Worm (Caenorhabditis elegans) whole organism, mixed stage, embryonic: Measurements from ENCODE around the gene vamp-7.
A peak's percentile ranks its signal among the peaks of the same experiment; 100 is the strongest.

Experiments
- M03D4.4 ChIP-seq: sonication (generic microtip); optimal IDR thresholded peaks from 2 replicates; lab custom pipeline; 2017; ENCODE audit warnings: mild to moderate bottlenecking, missing genetic modification characterization, missing compliant biosample characterization
- bed-3 ChIP-seq: fragments of 200-800 bp; sonication (Bioruptor generic); optimal IDR thresholded peaks from 3 replicates; lab custom pipeline; 2018; ENCODE audit warnings: mild to moderate bottlenecking, missing genetic modification characterization, moderate library complexity, missing compliant biosample characterization
- blmp-1 ChIP-seq: fragments of 150-350 bp; optimal IDR thresholded peaks from 2 replicates; lab custom pipeline; 2014; ENCODE audit warnings: missing biosample characterization, missing genetic modification characterization
- ceh-39 ChIP-seq: fragments of 150-350 bp; optimal IDR thresholded peaks from 2 replicates; lab custom pipeline; 2014; ENCODE audit warnings: missing biosample characterization, missing genetic modification characterization
- ceh-43 ChIP-seq: fragments of 200-800 bp; sonication (Bioruptor generic); optimal IDR thresholded peaks from 2 replicates; lab custom pipeline; 2018; ENCODE audit warnings: mild to moderate bottlenecking, missing genetic modification characterization, moderate library complexity, missing compliant biosample characterization
- ceh-83 ChIP-seq: fragments of 200-800 bp; sonication (Bioruptor generic); optimal IDR thresholded peaks from 2 replicates; lab custom pipeline; 2018; ENCODE audit warnings: mild to moderate bottlenecking, missing genetic modification characterization, missing compliant biosample characterization
- ces-1 ChIP-seq: fragments of 150-350 bp; optimal IDR thresholded peaks from 2 replicates; lab custom pipeline; 2014; ENCODE audit warnings: missing biosample characterization, missing genetic modification reagents, missing genetic modification characterization
- cnd-1 ChIP-seq: fragments of 200-800 bp; sonication (Bioruptor generic); optimal IDR thresholded peaks from 2 replicates; lab custom pipeline; 2018; ENCODE audit warnings: mild to moderate bottlenecking, missing genetic modification characterization, missing compliant biosample characterization
- drap-1 ChIP-seq: fragments of 200-800 bp; sonication (Bioruptor generic); optimal IDR thresholded peaks from 3 replicates; lab custom pipeline; 2018; ENCODE audit warnings: mild to moderate bottlenecking, missing genetic modification characterization, missing compliant biosample characterization
- elt-1 ChIP-seq: sonication (generic microtip); optimal IDR thresholded peaks from 2 replicates; lab custom pipeline; 2017; ENCODE audit warnings: missing genetic modification characterization, mild to moderate bottlenecking, missing compliant biosample characterization, antibody characterized with exemption, moderate library complexity, borderline replicate concordance; ENCODE audit not compliant: insufficient read depth
- elt-3 ChIP-seq: fragments of 150-350 bp; optimal IDR thresholded peaks from 2 replicates; lab custom pipeline; 2014; ENCODE audit warnings: missing biosample characterization, missing genetic modification characterization
- flh-1 ChIP-seq: fragments of 200-800 bp; sonication (Bioruptor generic); optimal IDR thresholded peaks from 2 replicates; lab custom pipeline; 2018; ENCODE audit warnings: mild to moderate bottlenecking, missing genetic modification characterization, moderate library complexity, missing compliant biosample characterization
- ham-2 ChIP-seq: fragments of 200-800 bp; sonication (Bioruptor generic); optimal IDR thresholded peaks from 2 replicates; lab custom pipeline; 2018; ENCODE audit warnings: mild to moderate bottlenecking, missing genetic modification characterization, missing compliant biosample characterization
- hlh-1 ChIP-seq: fragments of 150-350 bp; optimal IDR thresholded peaks from 2 replicates; lab custom pipeline; 2014; ENCODE audit warnings: missing biosample characterization, missing genetic modification reagents, missing genetic modification characterization
- lin-13 ChIP-seq: fragments of 150-350 bp; optimal IDR thresholded peaks from 2 replicates; lab custom pipeline; 2014; ENCODE audit warnings: missing biosample characterization, missing genetic modification characterization
- lin-32 ChIP-seq: fragments of 200-800 bp; sonication (Bioruptor generic); optimal IDR thresholded peaks from 2 replicates; lab custom pipeline; 2018; ENCODE audit warnings: mild to moderate bottlenecking, missing genetic modification characterization, missing compliant biosample characterization
- lsy-2 ChIP-seq: fragments of 150-350 bp; optimal IDR thresholded peaks from 2 replicates; lab custom pipeline; 2014; ENCODE audit warnings: missing biosample characterization, missing genetic modification characterization
- mab-5 ChIP-seq: fragments of 150-350 bp; optimal IDR thresholded peaks from 2 replicates; lab custom pipeline; 2014; ENCODE audit warnings: missing biosample characterization, missing genetic modification characterization
- mep-1 ChIP-seq: fragments of 150-350 bp; optimal IDR thresholded peaks from 2 replicates; lab custom pipeline; 2017; ENCODE audit warnings: missing biosample characterization, missing genetic modification reagents, missing genetic modification characterization, inconsistent platforms
- mls-2 ChIP-seq: sonication (generic microtip); optimal IDR thresholded peaks from 2 replicates; lab custom pipeline; 2016; ENCODE audit warnings: mild to moderate bottlenecking, missing genetic modification characterization, moderate library complexity, missing compliant biosample characterization
- nhr-12 ChIP-seq: fragments of 150-350 bp; optimal IDR thresholded peaks from 2 replicates; lab custom pipeline; 2014; ENCODE audit warnings: missing biosample characterization, missing genetic modification characterization
- nhr-2 ChIP-seq: fragments of 150-350 bp; optimal IDR thresholded peaks from 2 replicates; lab custom pipeline; 2014; ENCODE audit warnings: missing biosample characterization, missing genetic modification characterization
- nhr-237 ChIP-seq: fragments of 150-350 bp; optimal IDR thresholded peaks from 2 replicates; lab custom pipeline; 2014; ENCODE audit warnings: missing biosample characterization, missing genetic modification characterization
- nhr-28 ChIP-seq: fragments of 150-350 bp; optimal IDR thresholded peaks from 2 replicates; lab custom pipeline; 2014; ENCODE audit warnings: missing biosample characterization, missing genetic modification characterization
- nhr-76 ChIP-seq: sonication (generic microtip); optimal IDR thresholded peaks from 2 replicates; lab custom pipeline; 2017; ENCODE audit warnings: missing biosample characterization, missing genetic modification characterization
- pha-4 ChIP-seq: fragments of 150-350 bp; optimal IDR thresholded peaks from 2 replicates; lab custom pipeline; 2018; ENCODE audit warnings: missing biosample characterization, missing genetic modification reagents, missing genetic modification characterization
- sem-2 ChIP-seq: fragments of 200-800 bp; sonication (Bioruptor generic); optimal IDR thresholded peaks from 2 replicates; lab custom pipeline; 2018; ENCODE audit warnings: mild to moderate bottlenecking, missing genetic modification characterization, missing compliant biosample characterization
- snpc-4 ChIP-seq: fragments of 150-350 bp; optimal IDR thresholded peaks from 2 replicates; lab custom pipeline; 2014; ENCODE audit warnings: missing biosample characterization, missing genetic modification characterization
- sptf-1 ChIP-seq: sonication (generic microtip); optimal IDR thresholded peaks from 2 replicates; lab custom pipeline; 2017; ENCODE audit warnings: mild to moderate bottlenecking, missing genetic modification characterization, moderate library complexity, missing compliant biosample characterization
- tbx-8 ChIP-seq: fragments of 200-800 bp; sonication (Bioruptor generic); optimal IDR thresholded peaks from 2 replicates; lab custom pipeline; 2018; ENCODE audit warnings: mild to moderate bottlenecking, missing genetic modification characterization, moderate library complexity, missing compliant biosample characterization
- unc-120 ChIP-seq: sonication (generic microtip); optimal IDR thresholded peaks from 2 replicates; lab custom pipeline; 2017; ENCODE audit warnings: missing genetic modification characterization, missing compliant biosample characterization; ENCODE audit not compliant: poor library complexity, severe bottlenecking
- unc-39 ChIP-seq: fragments of 150-350 bp; optimal IDR thresholded peaks from 2 replicates; lab custom pipeline; 2014; ENCODE audit warnings: missing biosample characterization, missing genetic modification characterization
- unc-62 ChIP-seq: fragments of 150-350 bp; optimal IDR thresholded peaks from 2 replicates; lab custom pipeline; 2014; ENCODE audit warnings: missing biosample characterization, missing genetic modification reagents, missing genetic modification characterization
- zip-8 ChIP-seq: fragments of 150-350 bp; optimal IDR thresholded peaks from 2 replicates; lab custom pipeline; 2014; ENCODE audit warnings: missing biosample characterization, missing genetic modification characterization
- ztf-11 ChIP-seq: fragments of 150-350 bp; optimal IDR thresholded peaks from 2 replicates; lab custom pipeline; 2014; ENCODE audit warnings: missing biosample characterization, missing genetic modification characterization

Gene vamp-7

DNA sequence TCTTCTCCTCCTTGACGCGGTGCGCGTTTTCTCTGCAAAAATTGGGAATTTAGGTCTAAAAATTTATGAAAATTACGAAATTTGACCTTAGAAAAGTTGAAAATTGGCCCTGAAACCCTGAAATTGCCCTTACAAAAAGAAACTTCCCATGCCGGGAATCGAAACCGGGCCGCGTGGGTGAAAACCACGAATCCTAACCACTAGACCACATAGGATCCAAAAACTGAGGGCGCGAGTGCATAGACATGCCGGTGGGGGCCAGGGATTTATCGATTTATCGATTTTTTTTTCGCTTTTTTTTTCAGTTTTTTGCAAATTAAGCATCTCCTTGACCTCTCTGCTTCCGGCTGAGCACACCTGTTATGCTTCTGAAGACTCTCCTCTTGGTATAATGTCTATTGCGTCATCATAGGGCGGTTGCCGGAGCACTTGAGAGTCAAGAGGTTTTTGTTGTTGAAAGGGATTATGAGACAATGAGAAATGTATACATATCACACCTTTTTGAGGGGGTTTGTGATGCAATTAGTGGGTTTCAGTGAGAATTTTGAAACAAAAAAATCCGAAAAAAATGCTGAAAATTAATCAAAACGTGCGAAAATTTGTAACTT, 31.9 kb downstream of the vamp-7 start:
- TF ChIP-seq ztf-11 (tag; lab: Kevin White, UChicago) = no peak
- TF ChIP-seq lsy-2 (tag; lab: Kevin White, UChicago) = no peak
- TF ChIP-seq ceh-39 (tag; lab: Kevin White, UChicago) = no peak
- TF ChIP-seq ham-2 (GFP tag; lab: Kevin White, UChicago) = peak; percentile 35
- TF ChIP-seq M03D4.4 = peak; percentile 52
- TF ChIP-seq snpc-4 (tag; lab: Kevin White, UChicago) = no peak
- peak; percentile 58 for TF ChIP-seq sem-2 (GFP tag; lab: Kevin White, UChicago)
- peak; percentile 49 for TF ChIP-seq unc-120 (tag; lab: Kevin White, UChicago)
- TF ChIP-seq flh-1 (GFP tag; lab: Kevin White, UChicago) = peak; percentile 13
- TF ChIP-seq nhr-76 (tag; lab: Kevin White, UChicago) = no peak
- peak; percentile 19 for TF ChIP-seq lin-32 (GFP tag; lab: Kevin White, UChicago)
- peak; percentile 90 for TF ChIP-seq zip-8
- peak; percentile 50 for TF ChIP-seq bed-3 (GFP tag; lab: Kevin White, UChicago)
- TF ChIP-seq cnd-1 (tag; lab: Kevin White, UChicago) = peak; percentile 11
- no peak for TF ChIP-seq nhr-12
- no peak for TF ChIP-seq lin-13 (tag; lab: Kevin White, UChicago)
- peak; percentile 83 for TF ChIP-seq sptf-1 (tag; lab: Kevin White, UChicago)
- TF ChIP-seq ceh-43 (GFP tag; lab: Kevin White, UChicago) = no peak
- TF ChIP-seq tbx-8 (GFP tag; lab: Kevin White, UChicago) = peak; percentile 7
- peak; percentile 25 for TF ChIP-seq drap-1 (GFP tag; lab: Kevin White, UChicago)
- peak; percentile 72 for TF ChIP-seq ceh-83 (GFP tag; lab: Kevin White, UChicago)
- peak; percentile 90 for TF ChIP-seq nhr-2
- no peak for TF ChIP-seq unc-62 (GFP tag; lab: Kevin White, UChicago)
- peak; percentile 59 for TF ChIP-seq mls-2 (tag; lab: Kevin White, UChicago)
- TF ChIP-seq, all 35 proteins: peak for 15

DNA sequence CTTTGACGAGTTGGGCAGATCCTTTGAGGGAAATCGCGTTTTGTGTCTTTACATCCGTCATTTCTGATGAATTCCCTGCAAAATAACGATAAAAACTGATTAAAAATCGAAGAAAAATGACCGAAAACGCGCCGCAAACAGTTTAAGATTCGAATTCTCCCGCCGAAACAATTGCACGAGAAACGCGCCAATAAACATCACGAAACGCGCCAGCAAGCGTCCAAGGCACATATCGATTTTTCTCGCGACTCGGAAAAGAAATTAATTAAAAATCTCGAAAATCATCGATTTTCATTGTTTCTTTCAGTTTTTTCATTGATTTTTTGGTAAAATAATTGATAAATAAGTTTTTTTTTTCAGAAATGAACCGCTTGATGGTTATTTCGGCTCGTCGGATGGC, 33.1 kb downstream of the vamp-7 start, which contains the start of the genes mdf-2 and nduv-3:
TSS of gene mdf-2 (minus strand) at position 176 of the 400 bp plus-strand sequence.
TSS of gene nduv-3 (plus strand) at position 361 of the 400 bp plus-strand sequence.
- TF ChIP-seq ceh-83 (GFP tag; lab: Kevin White, UChicago) (no peak), sem-2 (GFP tag; lab: Kevin White, UChicago) (no peak), nhr-12 (no peak), snpc-4 (tag; lab: Kevin White, UChicago) (no peak), flh-1 (GFP tag; lab: Kevin White, UChicago) (no peak), unc-62 (GFP tag; lab: Kevin White, UChicago) (no peak), mep-1 (tag; lab: Kevin White, UChicago) (peak; percentile 61), nhr-28 (no peak), cnd-1 (tag; lab: Kevin White, UChicago) (no peak), unc-39 (tag; lab: Kevin White, UChicago) (no peak), ceh-43 (GFP tag; lab: Kevin White, UChicago) (no peak), nhr-237 (tag; lab: Kevin White, UChicago) (peak; percentile 30), drap-1 (GFP tag; lab: Kevin White, UChicago) (no peak), nhr-76 (tag; lab: Kevin White, UChicago) (no peak), bed-3 (GFP tag; lab: Kevin White, UChicago) (no peak), mab-5 (tag; lab: Kevin White, UChicago) (no peak), zip-8 (no peak), elt-3 (tag; lab: Kevin White, UChicago) (no peak), ceh-39 (tag; lab: Kevin White, UChicago) (peak; percentile 75), pha-4 (peak; percentile 74), nhr-2 (no peak), tbx-8 (GFP tag; lab: Kevin White, UChicago) (no peak), ham-2 (GFP tag; lab: Kevin White, UChicago) (no peak), lin-13 (tag; lab: Kevin White, UChicago) (peak; percentile 82), lsy-2 (tag; lab: Kevin White, UChicago) (peak; percentile 78), hlh-1 (tag; lab: Kevin White, UChicago) (no peak), mls-2 (tag; lab: Kevin White, UChicago) (no peak), sptf-1 (tag; lab: Kevin White, UChicago) (no peak), ztf-11 (tag; lab: Kevin White, UChicago) (no peak), M03D4.4 (no peak), unc-120 (tag; lab: Kevin White, UChicago) (no peak), lin-32 (GFP tag; lab: Kevin White, UChicago) (no peak), ces-1 (peak; percentile 83), blmp-1 (tag; lab: Kevin White, UChicago) (no peak), elt-1 (tag; lab: Kevin White, UChicago) (no peak)
